Fruit fly (Drosophila melanogaster) whole organism, adult: Measurements from ENCODE around the gene Atg18a.

Experiments used
- CG11617 ChIP-seq: fragments of 200-800 bp; sonication (Bioruptor generic); optimal IDR thresholded peaks from 2 replicates; lab custom pipeline; 2017; ENCODE audit warnings: mild to moderate bottlenecking, missing biosample characterization, missing genetic modification reagents, missing genetic modification characterization
- CG12768 ChIP-seq: fragments of 200-800 bp; sonication (Bioruptor generic); optimal IDR thresholded peaks from 2 replicates; lab custom pipeline; 2017; ENCODE audit warnings: missing biosample characterization, missing genetic modification characterization, mild to moderate bottlenecking, moderate library complexity, missing genetic modification reagents
- CG14711 ChIP-seq: fragments of 200-800 bp; sonication (Bioruptor generic); optimal IDR thresholded peaks from 2 replicates; lab custom pipeline; 2018; ENCODE audit warnings: missing biosample characterization, mild to moderate bottlenecking, missing genetic modification characterization, moderate library complexity
- CG1620 ChIP-seq: fragments of 200-800 bp; sonication (Bioruptor generic); optimal IDR thresholded peaks from 2 replicates; lab custom pipeline; 2016; ENCODE audit warnings: missing biosample characterization, missing genetic modification characterization
- CG33017 ChIP-seq: fragments of 200-800 bp; sonication (Bioruptor generic); optimal IDR thresholded peaks from 2 replicates; lab custom pipeline; 2018; ENCODE audit warnings: missing biosample characterization, mild to moderate bottlenecking, missing genetic modification characterization, moderate library complexity
- CG5204 ChIP-seq: fragments of 200-800 bp; sonication (Bioruptor generic); optimal IDR thresholded peaks from 2 replicates; lab custom pipeline; 2016; ENCODE audit warnings: missing biosample characterization, missing genetic modification characterization
- CG7045 ChIP-seq: fragments of 200-800 bp; sonication (Bioruptor generic); optimal IDR thresholded peaks from 2 replicates; lab custom pipeline; 2017; ENCODE audit warnings: missing biosample characterization, mild to moderate bottlenecking, missing genetic modification characterization
- CG7101 ChIP-seq: fragments of 200-800 bp; sonication (Bioruptor generic); optimal IDR thresholded peaks from 2 replicates; lab custom pipeline; 2018; ENCODE audit warnings: missing biosample characterization, mild to moderate bottlenecking, missing genetic modification characterization, moderate library complexity
- Clk ChIP-seq: fragments of 200-800 bp; sonication (Bioruptor generic); optimal IDR thresholded peaks from 2 replicates; lab custom pipeline; 2017; ENCODE audit warnings: missing biosample characterization, missing genetic modification characterization
- Crg-1 ChIP-seq: fragments of 200-800 bp; sonication (Bioruptor generic); optimal IDR thresholded peaks from 2 replicates; lab custom pipeline; 2016; ENCODE audit warnings: missing biosample characterization, missing genetic modification characterization
- Hr96 ChIP-seq: fragments of 200-800 bp; sonication (Bioruptor generic); optimal IDR thresholded peaks from 2 replicates; lab custom pipeline; 2016; ENCODE audit warnings: missing biosample characterization, missing genetic modification characterization
- Mnt ChIP-seq: fragments of 200-800 bp; sonication (Bioruptor generic); optimal IDR thresholded peaks from 2 replicates; lab custom pipeline; 2016; ENCODE audit warnings: missing biosample characterization, mild to moderate bottlenecking, missing genetic modification characterization
- bab1 ChIP-seq: fragments of 200-800 bp; sonication (Bioruptor generic); optimal IDR thresholded peaks from 3 replicates; lab custom pipeline; 2019; ENCODE audit warnings: missing biosample characterization, mild to moderate bottlenecking, missing genetic modification characterization, moderate library complexity
- cic ChIP-seq: fragments of 200-800 bp; sonication (Bioruptor generic); optimal IDR thresholded peaks from 2 replicates; lab custom pipeline; 2017; ENCODE audit warnings: missing biosample characterization, mild to moderate bottlenecking, missing genetic modification characterization, moderate library complexity
- cnc ChIP-seq, 2 experiments: fragments of >200 bp; optimal IDR thresholded peaks; 2 replicates each; lab custom pipeline; 2017
- kay ChIP-seq: fragments of 200-800 bp; sonication (Bioruptor generic); peaks from one replicate; lab custom pipeline; 2016; ENCODE audit warnings: missing biosample characterization, missing genetic modification characterization, borderline replicate concordance
- ovo ChIP-seq: fragments of 200-800 bp; sonication (Bioruptor generic); optimal IDR thresholded peaks from 2 replicates; lab custom pipeline; 2016; ENCODE audit warnings: missing biosample characterization, missing genetic modification characterization
- pad ChIP-seq: fragments of 200-800 bp; sonication (Bioruptor generic); optimal IDR thresholded peaks from 3 replicates; lab custom pipeline; 2017; ENCODE audit warnings: missing biosample characterization, missing genetic modification characterization, mild to moderate bottlenecking, moderate library complexity, missing genetic modification reagents
- tj ChIP-seq: fragments of 200-800 bp; sonication (Bioruptor generic); optimal IDR thresholded peaks from 3 replicates; lab custom pipeline; 2017; ENCODE audit warnings: missing biosample characterization, mild to moderate bottlenecking, missing genetic modification characterization, moderate library complexity
- toe ChIP-seq: fragments of 200-800 bp; sonication (Bioruptor generic); optimal IDR thresholded peaks from 2 replicates; lab custom pipeline; 2016; ENCODE audit warnings: missing biosample characterization, missing genetic modification characterization

Gene Atg18a

DNA sequence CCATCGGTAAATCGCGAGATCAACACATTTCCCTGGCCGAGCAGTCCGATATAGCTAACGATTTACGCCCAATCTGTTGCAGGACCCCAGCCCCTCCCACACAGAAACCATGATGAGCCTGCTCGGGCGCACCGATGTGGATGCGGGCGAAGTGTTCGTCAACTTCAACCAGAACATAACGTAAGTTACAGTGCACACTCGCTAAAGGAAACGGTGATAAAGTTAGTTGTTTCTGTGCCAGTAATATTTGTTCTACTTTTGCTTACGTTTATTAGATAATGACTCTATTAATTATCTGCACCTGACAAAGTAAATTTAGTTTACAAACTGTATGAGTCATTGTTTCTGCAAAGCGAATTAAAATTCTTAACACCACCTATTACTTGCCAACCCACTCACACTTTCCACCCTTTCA, 747 bp downstream of the Atg18a start:
- no peak for TF ChIP-seq Mnt (GFP tag; lab: Kevin White, UChicago)
- no peak for TF ChIP-seq pad (GFP tag; lab: Kevin White, UChicago)
- no peak for TF ChIP-seq cnc (optimal IDR thresholded peaks at IDR 0.05; lab: Kevin White, UChicago)
- TF ChIP-seq ovo (GFP tag; lab: Kevin White, UChicago), result no peak

DNA sequence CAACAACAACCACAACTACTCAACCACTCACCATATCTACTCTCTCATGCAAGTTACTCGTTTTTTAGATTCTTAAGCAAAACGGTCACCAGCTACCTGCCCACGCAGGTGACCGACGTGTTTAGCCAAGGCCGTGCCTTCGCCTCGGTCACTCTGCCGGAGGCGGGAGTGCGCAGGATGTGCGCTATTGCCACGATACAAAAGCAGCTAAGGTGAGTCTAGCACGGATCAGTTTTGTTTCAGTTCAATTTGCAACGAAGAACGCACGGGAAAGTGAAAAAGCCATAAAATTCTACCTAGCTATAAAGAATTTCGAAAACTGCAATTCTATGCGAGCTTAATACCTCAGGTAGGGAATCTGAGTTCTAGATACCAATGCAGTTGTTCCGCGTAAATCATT, 2.6 kb downstream of the Atg18a start:
- TF ChIP-seq CG12768 (no peak), Clk (GFP tag; lab: Kevin White, UChicago) (no peak), CG33017 (no peak), tj (GFP tag; lab: Kevin White, UChicago) (no peak), CG7101 (tag; lab: Kevin White, UChicago) (no peak), CG5204 (no peak), pad (GFP tag; lab: Kevin White, UChicago) (no peak), bab1 (GFP tag; lab: Kevin White, UChicago) (no peak), Mnt (GFP tag; lab: Kevin White, UChicago) (no peak), CG7045 (GFP tag; lab: Kevin White, UChicago) (no peak), CG11617 (GFP tag; lab: Kevin White, UChicago) (no peak), Crg-1 (GFP tag; lab: Kevin White, UChicago) (no peak), CG1620 (GFP tag; lab: Kevin White, UChicago) (no peak), ovo (GFP tag; lab: Kevin White, UChicago) (no peak), CG14711 (tag; lab: Kevin White, UChicago) (no peak), Hr96 (GFP tag; lab: Kevin White, UChicago) (no peak), toe (GFP tag; lab: Kevin White, UChicago) (no peak)

DNA sequence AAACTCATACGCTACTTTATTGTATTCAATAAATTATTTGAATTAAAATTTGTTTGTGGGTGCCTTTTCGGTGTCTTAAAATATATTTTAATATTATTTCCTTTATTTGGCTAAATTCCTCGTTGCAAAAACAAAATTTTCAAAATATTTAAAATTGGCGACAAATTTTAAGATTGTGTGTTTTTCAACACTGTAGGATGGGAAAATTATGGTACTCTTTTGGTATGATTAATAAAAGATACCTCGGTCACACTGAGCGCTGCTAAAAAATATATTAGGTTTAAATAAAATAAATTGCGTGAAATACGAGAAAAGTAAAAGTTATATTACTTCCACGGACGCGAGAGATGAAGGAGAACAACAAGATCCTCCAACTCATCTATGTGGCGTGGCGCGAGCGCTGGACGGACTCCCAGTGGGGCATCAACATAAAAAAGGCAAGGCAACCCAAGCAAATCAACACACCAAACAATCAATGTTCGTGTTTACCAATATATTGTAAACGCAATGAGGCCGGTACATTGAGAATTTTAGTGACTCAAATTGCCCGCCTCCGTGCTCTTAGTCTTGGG, 4.5 kb downstream of the Atg18a start, which contains the start of gene MED24:
TSS of gene MED24 (plus strand) at position 229 of the 572 bp plus-strand sequence.
- TF ChIP-seq CG7045 (GFP tag; lab: Kevin White, UChicago), result peak; percentile 14
- TF ChIP-seq cic (GFP tag; lab: Kevin White, UChicago), result no peak
- peak; percentile 23 for TF ChIP-seq bab1 (GFP tag; lab: Kevin White, UChicago)
- TF ChIP-seq Mnt (GFP tag; lab: Kevin White, UChicago), result peak; percentile 20
- TF ChIP-seq CG1620 (GFP tag; lab: Kevin White, UChicago), result no peak
- TF ChIP-seq CG33017, result peak; percentile 9
- peak; percentile 53 for TF ChIP-seq CG14711 (tag; lab: Kevin White, UChicago)
- no peak for TF ChIP-seq CG12768
- peak; percentile 35 for TF ChIP-seq CG7101 (tag; lab: Kevin White, UChicago)
- TF ChIP-seq kay (GFP tag; lab: Kevin White, UChicago), result no peak

DNA sequence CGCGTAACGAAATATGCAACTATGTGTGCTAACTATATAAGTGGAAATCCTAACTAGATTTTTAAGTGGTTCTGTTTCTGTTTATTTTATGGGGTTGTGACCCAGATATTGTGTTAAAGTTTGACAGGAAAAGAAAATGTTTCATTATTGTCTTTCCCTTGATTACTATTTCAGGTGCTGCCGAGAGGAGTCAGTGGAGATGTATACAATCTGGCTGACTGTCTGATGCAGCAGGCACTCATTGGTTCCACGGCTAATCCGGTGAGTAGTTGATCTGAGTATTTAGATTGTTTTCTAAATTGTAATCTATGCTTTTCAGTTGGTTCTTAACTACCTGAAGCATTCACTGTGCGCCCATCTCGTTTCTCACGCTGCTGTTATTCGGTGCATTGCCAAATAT, 6.4 kb downstream of the Atg18a start, which contains the start of gene CG7387:
TSS of gene CG7387 (minus strand) at position 101 of the 400 bp plus-strand sequence.
- TF ChIP-seq toe (GFP tag; lab: Kevin White, UChicago) (no peak), Hr96 (GFP tag; lab: Kevin White, UChicago) (no peak)

DNA sequence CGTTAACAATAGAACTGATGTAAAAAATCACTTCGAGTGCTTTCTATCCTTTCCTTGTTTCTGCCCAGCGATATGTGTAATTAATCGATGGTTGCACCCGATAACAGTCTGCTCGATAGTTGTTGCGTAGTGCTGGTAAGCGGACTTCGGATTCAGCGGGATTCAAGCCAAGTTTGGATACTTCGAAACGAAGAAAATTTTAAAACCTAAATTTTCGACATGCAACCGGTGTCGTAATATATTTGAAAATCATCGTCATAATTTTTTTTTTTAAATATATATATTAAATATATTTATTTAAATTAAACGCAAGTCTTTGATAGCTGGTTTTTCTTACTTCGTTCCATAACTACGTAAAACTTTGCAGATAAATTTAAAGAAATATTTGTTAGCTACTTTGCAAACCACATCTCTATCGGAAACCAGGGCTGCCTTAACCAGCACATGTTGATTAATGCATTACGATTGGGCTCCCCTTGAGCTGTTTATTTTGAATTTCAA, 11.2 kb downstream of the Atg18a start, which contains the start of the genes UbcE2M and Dhps:
TSS of gene UbcE2M (minus strand) at position 209 of the 501 bp plus-strand sequence.
TSS of gene Dhps (plus strand) at position 429 of the 501 bp plus-strand sequence.
- TF ChIP-seq Crg-1 (GFP tag; lab: Kevin White, UChicago) (peak; percentile 69), CG11617 (GFP tag; lab: Kevin White, UChicago) (peak; percentile 86), tj (GFP tag; lab: Kevin White, UChicago) (peak; percentile 62), CG33017 (peak; percentile 65), Hr96 (GFP tag; lab: Kevin White, UChicago) (no peak), bab1 (GFP tag; lab: Kevin White, UChicago) (peak; percentile 75), ovo (GFP tag; lab: Kevin White, UChicago) (peak; percentile 78), cnc (optimal IDR thresholded peaks at IDR 0.05; lab: Kevin White, UChicago) (no peak), pad (GFP tag; lab: Kevin White, UChicago) (peak; percentile 77), CG7045 (GFP tag; lab: Kevin White, UChicago) (peak; percentile 92), Mnt (GFP tag; lab: Kevin White, UChicago) (peak; percentile 87), Clk (GFP tag; lab: Kevin White, UChicago) (peak; percentile 78), kay (GFP tag; lab: Kevin White, UChicago) (no peak), toe (GFP tag; lab: Kevin White, UChicago) (peak; percentile 75), CG12768 (peak; percentile 89), cic (GFP tag; lab: Kevin White, UChicago) (peak; percentile 3), CG7101 (tag; lab: Kevin White, UChicago) (peak; percentile 86), CG5204 (no peak), CG1620 (GFP tag; lab: Kevin White, UChicago) (peak; percentile 71), CG14711 (tag; lab: Kevin White, UChicago) (peak; percentile 79)

DNA sequence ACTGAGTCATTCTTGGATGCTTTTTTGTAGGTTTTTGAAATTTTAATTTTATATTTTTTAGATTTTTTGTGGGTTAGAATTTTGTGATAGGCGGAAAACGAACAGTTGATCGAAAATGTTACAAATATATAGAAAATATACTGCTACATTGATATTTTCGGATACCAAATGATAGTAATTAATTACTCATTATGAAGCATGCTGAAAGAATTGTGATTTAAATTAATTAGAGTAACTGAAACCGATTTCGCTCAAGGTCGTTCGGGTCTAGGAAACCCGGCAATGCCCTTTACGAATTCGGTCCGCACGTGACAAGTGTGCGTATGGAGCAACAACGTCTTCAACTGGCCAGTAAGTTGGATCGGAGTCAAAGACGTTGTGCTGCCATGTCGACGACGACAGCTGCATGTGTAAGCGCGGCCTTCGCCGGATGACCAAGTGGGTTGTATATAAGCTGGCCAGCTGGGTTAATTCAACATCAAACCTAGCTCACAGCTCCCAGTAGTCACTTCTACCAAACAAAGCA, 15.7 kb downstream of the Atg18a start, which contains the start of the genes CG7366 and CG13679:
TSS of gene CG7366 (minus strand) at position 101 of the 526 bp plus-strand sequence.
TSS of gene CG13679 (plus strand) at position 476 of the 526 bp plus-strand sequence.
- TF ChIP-seq ovo (GFP tag; lab: Kevin White, UChicago), result no peak
- TF ChIP-seq CG7045 (GFP tag; lab: Kevin White, UChicago), result no peak
- no peak for TF ChIP-seq CG14711 (tag; lab: Kevin White, UChicago)
- TF ChIP-seq CG1620 (GFP tag; lab: Kevin White, UChicago), result no peak
- no peak for TF ChIP-seq cnc (optimal IDR thresholded peaks at IDR 0.05; lab: Kevin White, UChicago)
- no peak for TF ChIP-seq Hr96 (GFP tag; lab: Kevin White, UChicago)
- TF ChIP-seq CG7101 (tag; lab: Kevin White, UChicago), result no peak
- TF ChIP-seq bab1 (GFP tag; lab: Kevin White, UChicago), result no peak
- no peak for TF ChIP-seq CG12768
